Worm (Caenorhabditis elegans) whole organism, mixed stage, embryonic: ENCODE results near the gene C06E1.1.

Experiments
- M03D4.4 ChIP-seq: sonication (generic microtip); optimal IDR thresholded peaks from 2 replicates; lab custom pipeline; 2017; ENCODE audit warnings: mild to moderate bottlenecking, missing genetic modification characterization, missing compliant biosample characterization
- bed-3 ChIP-seq: fragments of 200-800 bp; sonication (Bioruptor generic); optimal IDR thresholded peaks from 3 replicates; lab custom pipeline; 2018; ENCODE audit warnings: mild to moderate bottlenecking, missing genetic modification characterization, moderate library complexity, missing compliant biosample characterization
- blmp-1 ChIP-seq: fragments of 150-350 bp; optimal IDR thresholded peaks from 2 replicates; lab custom pipeline; 2014; ENCODE audit warnings: missing biosample characterization, missing genetic modification characterization
- ceh-39 ChIP-seq: fragments of 150-350 bp; optimal IDR thresholded peaks from 2 replicates; lab custom pipeline; 2014; ENCODE audit warnings: missing biosample characterization, missing genetic modification characterization
- ceh-43 ChIP-seq: fragments of 200-800 bp; sonication (Bioruptor generic); optimal IDR thresholded peaks from 2 replicates; lab custom pipeline; 2018; ENCODE audit warnings: mild to moderate bottlenecking, missing genetic modification characterization, moderate library complexity, missing compliant biosample characterization
- ceh-83 ChIP-seq: fragments of 200-800 bp; sonication (Bioruptor generic); optimal IDR thresholded peaks from 2 replicates; lab custom pipeline; 2018; ENCODE audit warnings: mild to moderate bottlenecking, missing genetic modification characterization, missing compliant biosample characterization
- ces-1 ChIP-seq: fragments of 150-350 bp; optimal IDR thresholded peaks from 2 replicates; lab custom pipeline; 2014; ENCODE audit warnings: missing biosample characterization, missing genetic modification reagents, missing genetic modification characterization
- cnd-1 ChIP-seq: fragments of 200-800 bp; sonication (Bioruptor generic); optimal IDR thresholded peaks from 2 replicates; lab custom pipeline; 2018; ENCODE audit warnings: mild to moderate bottlenecking, missing genetic modification characterization, missing compliant biosample characterization
- drap-1 ChIP-seq: fragments of 200-800 bp; sonication (Bioruptor generic); optimal IDR thresholded peaks from 3 replicates; lab custom pipeline; 2018; ENCODE audit warnings: mild to moderate bottlenecking, missing genetic modification characterization, missing compliant biosample characterization
- elt-1 ChIP-seq: sonication (generic microtip); optimal IDR thresholded peaks from 2 replicates; lab custom pipeline; 2017; ENCODE audit warnings: missing genetic modification characterization, mild to moderate bottlenecking, missing compliant biosample characterization, antibody characterized with exemption, moderate library complexity, borderline replicate concordance; ENCODE audit not compliant: insufficient read depth
- elt-3 ChIP-seq: fragments of 150-350 bp; optimal IDR thresholded peaks from 2 replicates; lab custom pipeline; 2014; ENCODE audit warnings: missing biosample characterization, missing genetic modification characterization
- flh-1 ChIP-seq: fragments of 200-800 bp; sonication (Bioruptor generic); optimal IDR thresholded peaks from 2 replicates; lab custom pipeline; 2018; ENCODE audit warnings: mild to moderate bottlenecking, missing genetic modification characterization, moderate library complexity, missing compliant biosample characterization
- hlh-1 ChIP-seq: fragments of 150-350 bp; optimal IDR thresholded peaks from 2 replicates; lab custom pipeline; 2014; ENCODE audit warnings: missing biosample characterization, missing genetic modification reagents, missing genetic modification characterization
- lin-13 ChIP-seq: fragments of 150-350 bp; optimal IDR thresholded peaks from 2 replicates; lab custom pipeline; 2014; ENCODE audit warnings: missing biosample characterization, missing genetic modification characterization
- lsy-2 ChIP-seq: fragments of 150-350 bp; optimal IDR thresholded peaks from 2 replicates; lab custom pipeline; 2014; ENCODE audit warnings: missing biosample characterization, missing genetic modification characterization
- mep-1 ChIP-seq: fragments of 150-350 bp; optimal IDR thresholded peaks from 2 replicates; lab custom pipeline; 2017; ENCODE audit warnings: missing biosample characterization, missing genetic modification reagents, missing genetic modification characterization, inconsistent platforms
- mls-2 ChIP-seq: sonication (generic microtip); optimal IDR thresholded peaks from 2 replicates; lab custom pipeline; 2016; ENCODE audit warnings: mild to moderate bottlenecking, missing genetic modification characterization, moderate library complexity, missing compliant biosample characterization
- nhr-12 ChIP-seq: fragments of 150-350 bp; optimal IDR thresholded peaks from 2 replicates; lab custom pipeline; 2014; ENCODE audit warnings: missing biosample characterization, missing genetic modification characterization
- nhr-2 ChIP-seq: fragments of 150-350 bp; optimal IDR thresholded peaks from 2 replicates; lab custom pipeline; 2014; ENCODE audit warnings: missing biosample characterization, missing genetic modification characterization
- nhr-237 ChIP-seq: fragments of 150-350 bp; optimal IDR thresholded peaks from 2 replicates; lab custom pipeline; 2014; ENCODE audit warnings: missing biosample characterization, missing genetic modification characterization
- nhr-76 ChIP-seq: sonication (generic microtip); optimal IDR thresholded peaks from 2 replicates; lab custom pipeline; 2017; ENCODE audit warnings: missing biosample characterization, missing genetic modification characterization
- sem-2 ChIP-seq: fragments of 200-800 bp; sonication (Bioruptor generic); optimal IDR thresholded peaks from 2 replicates; lab custom pipeline; 2018; ENCODE audit warnings: mild to moderate bottlenecking, missing genetic modification characterization, missing compliant biosample characterization
- snpc-4 ChIP-seq: fragments of 150-350 bp; optimal IDR thresholded peaks from 2 replicates; lab custom pipeline; 2014; ENCODE audit warnings: missing biosample characterization, missing genetic modification characterization
- sptf-1 ChIP-seq: sonication (generic microtip); optimal IDR thresholded peaks from 2 replicates; lab custom pipeline; 2017; ENCODE audit warnings: mild to moderate bottlenecking, missing genetic modification characterization, moderate library complexity, missing compliant biosample characterization
- tbx-8 ChIP-seq: fragments of 200-800 bp; sonication (Bioruptor generic); optimal IDR thresholded peaks from 2 replicates; lab custom pipeline; 2018; ENCODE audit warnings: mild to moderate bottlenecking, missing genetic modification characterization, moderate library complexity, missing compliant biosample characterization
- zip-8 ChIP-seq: fragments of 150-350 bp; optimal IDR thresholded peaks from 2 replicates; lab custom pipeline; 2014; ENCODE audit warnings: missing biosample characterization, missing genetic modification characterization
- ztf-11 ChIP-seq: fragments of 150-350 bp; optimal IDR thresholded peaks from 2 replicates; lab custom pipeline; 2014; ENCODE audit warnings: missing biosample characterization, missing genetic modification characterization

C06E1.1 gene

ce11 chrIII:8560836-8561235 is 44.8 kb upstream of the C06E1.1 start, which contains the start of gene acdh-6:
Gene acdh-6 (plus strand): TSS chrIII:8561136.
- TF ChIP-seq ztf-11 (tag; lab: Kevin White, UChicago) (no peak), elt-1 (tag; lab: Kevin White, UChicago) (no peak), bed-3 (GFP tag; lab: Kevin White, UChicago) (no peak), flh-1 (GFP tag; lab: Kevin White, UChicago) (no peak)

ce11 chrIII:8564372-8564771 is 41.3 kb upstream of the C06E1.1 start:
- TF ChIP-seq lsy-2 (tag; lab: Kevin White, UChicago) (no peak), nhr-76 (tag; lab: Kevin White, UChicago) (no peak), flh-1 (GFP tag; lab: Kevin White, UChicago) (no peak), zip-8 (tag; lab: Kevin White, UChicago) (no peak), lin-13 (no peak), mep-1 (tag; lab: Kevin White, UChicago) (no peak), elt-1 (tag; lab: Kevin White, UChicago) (no peak), hlh-1 (tag; lab: Kevin White, UChicago) (no peak), elt-3 (tag; lab: Kevin White, UChicago) (no peak)

- TF ChIP-seq hlh-1 (tag; lab: Kevin White, UChicago) = no peak
- no peak for TF ChIP-seq lin-13
- no peak for TF ChIP-seq elt-1 (tag; lab: Kevin White, UChicago)
- no peak for TF ChIP-seq ceh-83 (GFP tag; lab: Kevin White, UChicago)
- TF ChIP-seq sptf-1 (tag; lab: Kevin White, UChicago) = no peak
- TF ChIP-seq ceh-39 (tag; lab: Kevin White, UChicago) = no peak
- no peak for TF ChIP-seq ceh-43
- TF ChIP-seq lsy-2 (tag; lab: Kevin White, UChicago) = no peak
- TF ChIP-seq snpc-4 = no peak
- no peak for TF ChIP-seq nhr-237 (tag; lab: Kevin White, UChicago)
- no peak for TF ChIP-seq sem-2 (GFP tag; lab: Kevin White, UChicago)
- TF ChIP-seq nhr-12 (tag; lab: Kevin White, UChicago) = no peak
- no peak for TF ChIP-seq drap-1 (GFP tag; lab: Kevin White, UChicago)
- TF ChIP-seq M03D4.4 (tag; lab: Kevin White, UChicago) = no peak
- no peak for TF ChIP-seq blmp-1 (tag; lab: Kevin White, UChicago)
- TF ChIP-seq ztf-11 (tag; lab: Kevin White, UChicago) = no peak
- TF ChIP-seq cnd-1 (tag; lab: Kevin White, UChicago) = no peak
Observed at ce11 chrIII:8570289-8570688, 35.3 kb upstream of the C06E1.1 start.

- TF ChIP-seq nhr-2 (no peak), ces-1 (GFP tag; lab: Kevin White, UChicago) (peak; percentile 53), mls-2 (no peak), blmp-1 (tag; lab: Kevin White, UChicago) (peak; percentile 65)
Observed at ce11 chrIII:8571845-8572244, 33.8 kb upstream of the C06E1.1 start.

ce11 chrIII:8573301-8573700 is 32.3 kb upstream of the C06E1.1 start:
- TF ChIP-seq ztf-11 (tag; lab: Kevin White, UChicago) = no peak
- no peak for TF ChIP-seq lin-13
- no peak for TF ChIP-seq ceh-43
- TF ChIP-seq snpc-4 = no peak
- TF ChIP-seq, all 35 proteins: peak for 0

- TF ChIP-seq snpc-4 (no peak), drap-1 (GFP tag; lab: Kevin White, UChicago) (no peak), ceh-43 (no peak), tbx-8 (GFP tag; lab: Kevin White, UChicago) (no peak)
Observed at ce11 chrIII:8573869-8574268, 31.8 kb upstream of the C06E1.1 start.

- TF ChIP-seq tbx-8 (GFP tag; lab: Kevin White, UChicago) (no peak), nhr-2 (no peak), zip-8 (tag; lab: Kevin White, UChicago) (peak; percentile 97)
Observed at ce11 chrIII:8574299-8574698, 31.3 kb upstream of the C06E1.1 start.
